Worm (Caenorhabditis elegans) whole organism, young adult: ENCODE results near the gene unk-1.

ENCODE experiments used
- ZK185.1 ChIP-seq: sonication (generic microtip); optimal IDR thresholded peaks from 2 replicates; lab custom pipeline; 2016; ENCODE audit warnings: mild to moderate bottlenecking, missing genetic modification characterization, missing compliant biosample characterization; ENCODE audit not compliant: poor library complexity, severe bottlenecking
- nhr-80 ChIP-seq: sonication (generic microtip); optimal IDR thresholded peaks from 2 replicates; lab custom pipeline; 2016; ENCODE audit warnings: missing genetic modification characterization, missing compliant biosample characterization

Gene unk-1

ce11 chrX:8074527-8074926 is 59.7 kb downstream of the unk-1 start:
- TF ChIP-seq ZK185.1 (tag; lab: Kevin White, UChicago) (no peak), nhr-80 (tag; lab: Kevin White, UChicago) (peak; percentile 80)
